Worm (Caenorhabditis elegans): ENCODE data around the gene cest-35.2.

Gene cest-35.2

DNA sequence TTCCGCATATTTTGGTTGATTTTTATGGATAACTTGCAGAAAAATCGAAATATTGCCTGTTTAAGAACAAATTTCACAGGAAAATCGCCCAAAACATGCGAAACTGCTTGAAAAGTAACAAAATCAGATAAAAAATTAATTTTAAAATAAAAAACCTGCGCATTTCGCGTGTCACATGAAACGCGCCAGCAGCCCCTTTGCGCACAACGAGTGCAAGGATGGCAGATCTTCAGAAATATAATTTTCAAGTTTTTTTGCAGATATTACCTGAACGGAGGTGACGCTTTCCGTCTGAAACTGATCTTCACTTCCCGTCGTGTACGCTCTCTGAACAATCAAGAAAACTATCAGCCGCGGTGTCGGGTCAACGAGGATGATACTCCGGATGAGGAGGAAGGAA is 38.0 kb upstream of the cest-35.2 start:
- TF ChIP-seq C08G9.2 (tag; optimal IDR thresholded peaks at IDR 0.05) = no peak
- TF ChIP-seq hlh-15 (tag; optimal IDR thresholded peaks at IDR 0.05) = no peak
- TF ChIP-seq ceh-9 (tag; optimal IDR thresholded peaks at IDR 0.05) = no peak
- no peak for TF ChIP-seq ceh-24 (tag; optimal IDR thresholded peaks at IDR 0.05)
- peak; percentile 1 for TF ChIP-seq ceh-34 (tag; optimal IDR thresholded peaks at IDR 0.05)
- TF ChIP-seq hlh-6 (tag; optimal IDR thresholded peaks at IDR 0.05) = no peak
- TF ChIP-seq mec-3 (tag; optimal IDR thresholded peaks at IDR 0.05; ENCODE audit: borderline replicate concordance) = no peak
- no peak for TF ChIP-seq madf-2 (tag; optimal IDR thresholded peaks at IDR 0.05)
- peak; percentile 18 for TF ChIP-seq tbx-2 (tag; optimal IDR thresholded peaks at IDR 0.05)
- TF ChIP-seq ceh-14 (tag; optimal IDR thresholded peaks at IDR 0.05) = no peak
- TF ChIP-seq pros-1 (tag; optimal IDR thresholded peaks at IDR 0.05) = no peak
- TF ChIP-seq ceh-19 (GFP tag; optimal IDR thresholded peaks at IDR 0.05) = no peak
- no peak for TF ChIP-seq zip-5 (tag; optimal IDR thresholded peaks at IDR 0.05)
- TF ChIP-seq fkh-6 (tag; optimal IDR thresholded peaks at IDR 0.05) = no peak
- peak; percentile 48 for TF ChIP-seq unc-42 (tag; optimal IDR thresholded peaks at IDR 0.05)
- no peak for TF ChIP-seq pqm-1 (tag; optimal IDR thresholded peaks at IDR 0.05)
- TF ChIP-seq fkh-10 (GFP tag; optimal IDR thresholded peaks at IDR 0.05) = no peak
- peak; percentile 20 for TF ChIP-seq pha-2 (tag; optimal IDR thresholded peaks at IDR 0.05)
- TF ChIP-seq T23F11.4 (GFP tag; optimal IDR thresholded peaks at IDR 0.05) = no peak
- TF ChIP-seq hlh-13 (GFP tag; optimal IDR thresholded peaks at IDR 0.05) = no peak

DNA sequence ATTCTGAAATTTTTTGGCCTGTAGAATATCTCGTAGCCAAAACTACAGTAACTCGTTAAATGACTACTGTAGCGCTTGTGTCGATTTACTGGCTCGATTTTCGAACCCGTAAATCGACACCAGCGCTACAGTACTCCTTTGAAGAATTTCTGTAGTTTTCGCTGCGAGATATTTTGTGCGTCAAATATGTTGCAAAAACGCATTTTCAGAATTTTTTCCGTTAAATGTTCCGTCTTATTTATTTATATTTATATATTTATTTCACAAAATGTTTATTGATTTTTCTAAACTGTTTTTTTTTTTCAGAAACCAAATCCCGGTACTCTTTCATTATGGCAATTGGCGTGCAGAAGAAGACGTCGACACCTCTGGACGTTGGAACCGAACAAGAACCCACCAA is 36.8 kb upstream of the cest-35.2 start, which contains the start of gene natc-2:
Gene natc-2, plus strand, starts transcription at position 301 of the 400 bp plus-strand sequence.
- TF ChIP-seq ceh-24 (tag; optimal IDR thresholded peaks at IDR 0.05) = no peak
- no peak for TF ChIP-seq ceh-2 (tag; optimal IDR thresholded peaks at IDR 0.05)
- no peak for TF ChIP-seq ceh-14 (tag; optimal IDR thresholded peaks at IDR 0.05)
- no peak for TF ChIP-seq syd-9 (tag; optimal IDR thresholded peaks at IDR 0.05)
- TF ChIP-seq ztf-16 (tag; optimal IDR thresholded peaks at IDR 0.05) = no peak
- no peak for TF ChIP-seq sdc-2 (tag; optimal IDR thresholded peaks at IDR 0.05)
- TF ChIP-seq sox-2 (GFP tag; IDR thresholded peaks at IDR 0.05) = no peak
- TF ChIP-seq K02D7.2 (tag; optimal IDR thresholded peaks at IDR 0.05) = no peak
- TF ChIP-seq che-1 (tag; optimal IDR thresholded peaks at IDR 0.05) = no peak
- no peak for TF ChIP-seq pros-1 (tag; optimal IDR thresholded peaks at IDR 0.05)
- TF ChIP-seq ahr-1 (tag; optimal IDR thresholded peaks at IDR 0.05) = no peak
- TF ChIP-seq rnt-1 (tag; optimal IDR thresholded peaks at IDR 0.05) = no peak
- TF ChIP-seq lim-6 (tag; optimal IDR thresholded peaks at IDR 0.05) = no peak
- TF ChIP-seq ama-1 (optimal IDR thresholded peaks at IDR 0.05) = no peak
- no peak for TF ChIP-seq Y22D7AL.16 (tag; optimal IDR thresholded peaks at IDR 0.05)
- TF ChIP-seq ceh-9 (tag; optimal IDR thresholded peaks at IDR 0.05) = no peak
- no peak for TF ChIP-seq fax-1 (tag; optimal IDR thresholded peaks at IDR 0.05)
- no peak for TF ChIP-seq ceh-45 (GFP tag; IDR thresholded peaks at IDR 0.05)

DNA sequence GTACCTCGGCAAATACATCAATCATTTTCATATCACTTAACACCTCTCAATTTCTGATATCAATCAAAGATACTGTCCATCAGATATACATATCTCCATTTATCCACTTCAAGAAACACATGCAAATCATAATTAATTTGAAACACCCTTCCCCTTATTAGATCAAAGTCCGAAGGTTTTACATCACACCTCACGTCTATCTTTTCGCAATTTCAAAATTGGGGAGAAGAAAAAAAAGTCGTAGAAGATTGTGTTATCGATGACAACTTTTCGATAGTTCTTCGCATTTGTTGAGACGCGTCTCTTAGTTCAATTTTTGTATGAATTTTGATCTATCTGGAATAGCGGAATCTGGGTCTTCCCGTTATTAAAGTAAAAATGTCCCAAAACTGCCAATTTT is 36.2 kb upstream of the cest-35.2 start:
- TF ChIP-seq unc-42 (tag; optimal IDR thresholded peaks at IDR 0.05) = no peak

DNA sequence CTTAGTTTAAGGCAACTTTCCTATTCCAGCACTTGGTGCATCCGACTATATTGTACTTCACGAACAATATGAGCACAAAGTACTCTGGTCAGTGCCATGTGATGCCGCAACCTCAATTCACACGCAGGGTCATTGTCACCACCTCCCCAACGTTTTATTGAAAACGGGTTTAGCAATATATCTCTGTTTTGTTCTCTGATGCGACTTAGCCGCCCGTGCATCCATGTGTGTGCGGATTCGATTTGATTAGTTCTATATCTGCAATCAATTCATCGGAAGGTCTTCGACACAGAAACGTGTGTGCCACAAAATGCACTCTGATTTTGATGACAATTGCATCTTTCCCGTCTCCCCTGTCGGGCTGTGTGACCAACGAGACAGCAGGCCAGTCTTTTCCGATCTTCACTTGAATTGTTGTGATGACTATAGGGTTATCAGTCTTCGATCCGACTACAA is 35.6 kb upstream of the cest-35.2 start:
- no peak for TF ChIP-seq npax-4 (tag; optimal IDR thresholded peaks at IDR 0.05)
- no peak for TF ChIP-seq lim-6 (tag; optimal IDR thresholded peaks at IDR 0.05)
- peak; percentile 54 for TF ChIP-seq unc-55 (GFP tag; optimal IDR thresholded peaks at IDR 0.05)
- no peak for TF ChIP-seq hlh-13 (GFP tag; optimal IDR thresholded peaks at IDR 0.05)
- no peak for TF ChIP-seq T23F11.4 (GFP tag; optimal IDR thresholded peaks at IDR 0.05)
- no peak for TF ChIP-seq fkh-6 (tag; optimal IDR thresholded peaks at IDR 0.05)

DNA sequence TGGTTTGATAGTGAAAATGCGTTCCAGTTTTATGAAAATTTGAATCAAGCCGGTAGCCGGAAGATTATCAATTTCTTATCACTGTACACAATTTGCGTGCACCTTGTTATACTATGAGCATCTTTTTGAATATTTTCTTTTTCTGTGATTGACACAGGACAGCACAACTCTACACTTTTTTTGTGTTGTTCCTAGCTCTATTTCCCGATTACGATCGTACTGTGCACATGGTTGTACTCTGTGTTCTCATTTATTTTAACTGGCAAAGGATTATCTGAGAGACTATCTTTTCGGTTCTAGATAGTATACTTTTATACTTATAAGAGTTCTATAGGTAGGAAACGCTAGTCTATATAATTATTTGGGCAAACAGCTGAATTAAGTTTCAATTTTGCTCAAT is 35.0 kb upstream of the cest-35.2 start:
- no peak for TF ChIP-seq ceh-45 (GFP tag; IDR thresholded peaks at IDR 0.05)
- no peak for TF ChIP-seq ceh-34 (tag; optimal IDR thresholded peaks at IDR 0.05)
- TF ChIP-seq ceh-9 (tag; optimal IDR thresholded peaks at IDR 0.05) = no peak

Data from whole organism, late embryonic.